Worm (Caenorhabditis elegans) whole organism, L2 larva: ENCODE measurements around the gene C07D8.5.

Source experiments
- alr-1 ChIP-seq: fragments of 150-350 bp; optimal IDR thresholded peaks from 2 replicates; lab custom pipeline; 2014; ENCODE audit warnings: missing biosample characterization, missing genetic modification characterization
- ama-1 ChIP-seq: fragments of 150-350 bp; optimal IDR thresholded peaks from 2 replicates; lab custom pipeline; 2018; ENCODE audit warnings: inconsistent platforms
- ceh-82 ChIP-seq: fragments of 150-350 bp; optimal IDR thresholded peaks from 2 replicates; lab custom pipeline; 2014; ENCODE audit warnings: missing biosample characterization, missing genetic modification characterization
- elt-3 ChIP-seq: sonication (generic microtip); optimal IDR thresholded peaks from 2 replicates; lab custom pipeline; 2017; ENCODE audit warnings: missing biosample characterization, missing genetic modification characterization
- gmeb-1 ChIP-seq: fragments of 150-350 bp; optimal IDR thresholded peaks from 2 replicates; lab custom pipeline; 2014; ENCODE audit warnings: missing biosample characterization, missing genetic modification characterization
- lin-11 ChIP-seq: fragments of 150-350 bp; sonication (generic microtip); optimal IDR thresholded peaks from 2 replicates; lab custom pipeline; 2014; ENCODE audit warnings: missing biosample characterization, missing genetic modification characterization, inconsistent platforms, mixed read lengths
- mbf-1 ChIP-seq: sonication (generic microtip); optimal IDR thresholded peaks from 2 replicates; lab custom pipeline; 2017; ENCODE audit warnings: missing biosample characterization, missing genetic modification characterization
- mdl-1 ChIP-seq, 2 experiments: fragments of 150-350 bp in 1 of 2; sonication (generic microtip) in 1 of 2; optimal IDR thresholded peaks; 2 replicates each; lab custom pipeline; 2017; ENCODE audit warnings: missing biosample characterization in 2 of 2, missing genetic modification characterization in 2 of 2
- nhr-25 ChIP-seq: fragments of 150-350 bp; sonication (generic microtip); optimal IDR thresholded peaks from 3 replicates; lab custom pipeline; 2014; ENCODE audit warnings: missing biosample characterization, missing genetic modification characterization
- skn-1 ChIP-seq: sonication (generic microtip); optimal IDR thresholded peaks from 2 replicates; lab custom pipeline; 2017; ENCODE audit warnings: missing biosample characterization, missing genetic modification characterization
- unc-39 ChIP-seq: fragments of 150-350 bp; optimal IDR thresholded peaks from 2 replicates; lab custom pipeline; 2014; ENCODE audit warnings: missing biosample characterization, missing genetic modification characterization
- ztf-11 ChIP-seq: sonication (generic microtip); optimal IDR thresholded peaks from 2 replicates; lab custom pipeline; 2017; ENCODE audit warnings: missing biosample characterization, missing genetic modification characterization

- TF ChIP-seq nhr-25 (tag; lab: Kevin White, UChicago) = no peak
- TF ChIP-seq elt-3 (tag; lab: Kevin White, UChicago) = no peak
- TF ChIP-seq skn-1 = no peak
- TF ChIP-seq ama-1 = no peak
- no peak for TF ChIP-seq mdl-1 (tag; optimal IDR thresholded peaks at IDR 0.05; lab: Kevin White, UChicago)
- TF ChIP-seq gmeb-1 (tag; lab: Kevin White, UChicago) = no peak
- TF ChIP-seq ceh-82 (tag; lab: Kevin White, UChicago) = no peak
- no peak for TF ChIP-seq ztf-11 (tag; lab: Kevin White, UChicago)
- TF ChIP-seq unc-39 (tag; lab: Kevin White, UChicago) = no peak
- TF ChIP-seq mbf-1 = no peak
- no peak for TF ChIP-seq lin-11 (tag; lab: Kevin White, UChicago)
- no peak for TF ChIP-seq alr-1 (tag; lab: Kevin White, UChicago)
These were observed 40.7 kb upstream of the C07D8.5 start for ce11 chrX:7303115-7303514.
